Worm (Caenorhabditis elegans): ENCODE data around the gene C52E2.3.

- TF ChIP-seq unc-62 (GFP tag; optimal IDR thresholded peaks at IDR 0.05) = no peak
- TF ChIP-seq nhr-25 (tag; optimal IDR thresholded peaks at IDR 0.05) = no peak
- no peak for TF ChIP-seq elt-3 (tag; optimal IDR thresholded peaks at IDR 0.05)
- TF ChIP-seq ceh-82 (tag; optimal IDR thresholded peaks at IDR 0.05) = no peak
- no peak for TF ChIP-seq nhr-11 (tag; optimal IDR thresholded peaks at IDR 0.05)
These were observed 2.9 kb upstream of the C52E2.3 start, which contains the start of gene fbxb-97 for ce11 chrII:1848109-1848508.
